Fruit fly (Drosophila melanogaster) whole organism, adult: ENCODE results near the gene kipf.

Experiments
- CG14711 ChIP-seq: fragments of 200-800 bp; sonication (Bioruptor generic); optimal IDR thresholded peaks from 2 replicates; lab custom pipeline; 2018; ENCODE audit warnings: missing biosample characterization, mild to moderate bottlenecking, missing genetic modification characterization, moderate library complexity
- pad ChIP-seq: fragments of 200-800 bp; sonication (Bioruptor generic); optimal IDR thresholded peaks from 3 replicates; lab custom pipeline; 2017; ENCODE audit warnings: missing biosample characterization, missing genetic modification characterization, mild to moderate bottlenecking, moderate library complexity, missing genetic modification reagents
- tj ChIP-seq: fragments of 200-800 bp; sonication (Bioruptor generic); optimal IDR thresholded peaks from 3 replicates; lab custom pipeline; 2017; ENCODE audit warnings: missing biosample characterization, mild to moderate bottlenecking, missing genetic modification characterization, moderate library complexity

dm6 chr3R:7892246-7893000 is 21.2 kb upstream of the kipf start:
- TF ChIP-seq tj (GFP tag; lab: Kevin White, UChicago) (no peak), pad (GFP tag; lab: Kevin White, UChicago) (no peak), CG14711 (tag; lab: Kevin White, UChicago) (no peak)
